Fruit fly (Drosophila melanogaster) Kc167 (cell line): ENCODE data around the gene Schip1.

Experiments
- Myc ChIP-seq: fragments of >200 bp; optimal IDR thresholded peaks from 2 replicates; lab custom pipeline; 2017; ENCODE audit warnings: missing external identifiers
- Sin3A ChIP-seq: fragments of >200 bp; optimal IDR thresholded peaks from 2 replicates; lab custom pipeline; 2018; ENCODE audit warnings: missing external identifiers
- h ChIP-seq: fragments of >200 bp; optimal IDR thresholded peaks from 3 replicates; lab custom pipeline; 2018; ENCODE audit warnings: missing external identifiers
- insv ChIP-seq: fragments of >200 bp; optimal IDR thresholded peaks from 3 replicates; lab custom pipeline; 2018; ENCODE audit warnings: missing external identifiers
- psq ChIP-seq: fragments of >200 bp; optimal IDR thresholded peaks from 2 replicates; lab custom pipeline; 2017; ENCODE audit warnings: missing external identifiers
- ttk ChIP-seq: sonication (Bioruptor generic); optimal IDR thresholded peaks from 2 replicates; lab custom pipeline; 2017; ENCODE audit warnings: missing external identifiers

DNA sequence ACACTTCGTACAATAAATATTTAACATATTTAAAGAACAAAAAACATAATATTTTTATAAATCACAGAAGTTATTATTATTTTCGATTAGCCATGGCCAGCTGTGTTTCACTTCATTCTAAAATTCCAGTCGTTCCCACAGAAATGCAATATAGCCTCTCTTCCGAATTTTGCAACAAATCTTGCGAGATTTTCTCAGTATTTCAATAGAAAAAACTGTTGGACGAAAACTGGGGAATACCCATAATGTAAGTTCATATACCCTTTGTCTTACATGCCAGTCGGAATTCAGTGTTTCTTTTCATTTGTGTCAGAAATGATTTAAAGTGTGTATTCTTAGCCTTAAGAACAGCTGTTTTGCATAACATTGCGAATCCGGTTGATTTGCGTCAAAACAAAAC lies 25.6 kb upstream of the Schip1 start, which contains the start of the genes CtsL4 and ClpP:
- TF ChIP-seq insv (lab: Kevin White, UChicago) (no peak), Myc (lab: Kevin White, UChicago) (no peak), psq (lab: Kevin White, UChicago) (no peak), ttk (lab: Kevin White, UChicago) (no peak), h (lab: Kevin White, UChicago) (no peak), Sin3A (no peak)
